Fruit fly (Drosophila melanogaster) whole organism, prepupa: ENCODE measurements around the gene CG34301.

ENCODE experiments used
- CG10669 ChIP-seq: fragments of 200-800 bp; sonication (Bioruptor generic); optimal IDR thresholded peaks from 3 replicates; lab custom pipeline; 2018; ENCODE audit warnings: missing biosample characterization, mild to moderate bottlenecking, missing genetic modification characterization, moderate library complexity
- CG1621 ChIP-seq: fragments of 200-800 bp; sonication (Bioruptor generic); optimal IDR thresholded peaks from 3 replicates; lab custom pipeline; 2018; ENCODE audit warnings: missing biosample characterization, mild to moderate bottlenecking, missing genetic modification characterization
- CG3032 ChIP-seq: fragments of 200-800 bp; optimal IDR thresholded peaks from 2 replicates; lab custom pipeline; 2019; ENCODE audit warnings: missing biosample characterization, mild to moderate bottlenecking, missing genetic modification characterization, moderate library complexity
- CG6792 ChIP-seq: fragments of 200-800 bp; sonication (Bioruptor generic); optimal IDR thresholded peaks from 3 replicates; lab custom pipeline; 2016; ENCODE audit warnings: missing biosample characterization, missing genetic modification characterization
- Gug ChIP-seq: fragments of 200-800 bp; sonication (Bioruptor generic); IDR thresholded peaks from 2 replicates; pipeline ENCODE4 v1.3.6; 2022; ENCODE audit warnings: missing biosample characterization, missing genetic modification characterization
- Lpt ChIP-seq: fragments of 200-800 bp; sonication (Bioruptor generic); optimal IDR thresholded peaks from 3 replicates; lab custom pipeline; 2016; ENCODE audit warnings: missing biosample characterization, missing genetic modification characterization
- OdsH ChIP-seq: fragments of 200-800 bp; sonication (Bioruptor generic); optimal IDR thresholded peaks from 3 replicates; lab custom pipeline; 2016; ENCODE audit warnings: missing biosample characterization, missing genetic modification characterization
- Sox102F ChIP-seq: fragments of 200-800 bp; sonication (Bioruptor generic); optimal IDR thresholded peaks from 2 replicates; lab custom pipeline; 2016; ENCODE audit warnings: missing biosample characterization, mild to moderate bottlenecking, missing genetic modification characterization
- dac ChIP-seq: fragments of 200-800 bp; sonication (Bioruptor generic); optimal IDR thresholded peaks from 2 replicates; lab custom pipeline; 2017; ENCODE audit warnings: missing biosample characterization, mild to moderate bottlenecking, missing genetic modification characterization
- fkh ChIP-seq: fragments of 200-800 bp; sonication (Bioruptor generic); optimal IDR thresholded peaks from 3 replicates; lab custom pipeline; 2017; ENCODE audit warnings: missing biosample characterization, mild to moderate bottlenecking, missing genetic modification characterization, moderate library complexity
- lz ChIP-seq: fragments of 200-800 bp; sonication (Bioruptor generic); optimal IDR thresholded peaks from 3 replicates; lab custom pipeline; 2016; ENCODE audit warnings: missing biosample characterization, missing genetic modification characterization
- salr ChIP-seq, 2 experiments: fragments of 200-800 bp; sonication (Bioruptor generic); optimal IDR thresholded peaks; 3 replicates each; lab custom pipeline; 2016 to 2018; ENCODE audit warnings: missing biosample characterization in 2 of 2, missing genetic modification characterization in 2 of 2, mild to moderate bottlenecking in 1 of 2

DNA sequence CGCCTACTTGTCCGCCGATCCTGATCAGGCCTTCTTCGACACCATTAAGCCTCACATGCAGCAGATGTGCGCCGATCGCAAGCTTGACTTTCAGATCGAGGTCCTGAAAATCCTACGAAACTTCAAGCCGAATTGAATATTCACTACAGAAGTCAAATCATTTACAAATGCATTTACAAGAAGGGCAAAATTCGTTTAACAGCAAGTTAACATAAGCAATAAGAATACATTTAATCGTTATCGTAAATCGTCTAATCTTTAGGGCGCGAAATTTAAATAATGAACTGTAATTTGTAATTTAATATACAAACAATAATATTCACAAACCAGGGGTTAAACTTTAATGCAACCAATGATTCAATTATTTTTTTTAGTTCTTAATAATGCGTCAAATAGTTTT lies 33.8 kb downstream of the CG34301 start:
- TF ChIP-seq fkh (GFP tag; lab: Kevin White, UChicago) = no peak
- TF ChIP-seq lz (GFP tag; lab: Kevin White, UChicago) = no peak
- no peak for TF ChIP-seq dac (GFP tag; lab: Kevin White, UChicago)
- no peak for TF ChIP-seq Sox102F (GFP tag; lab: Kevin White, UChicago)
- TF ChIP-seq Gug (GFP tag; lab: Robert Waterston, UW) = no peak
- no peak for TF ChIP-seq CG10669
- no peak for TF ChIP-seq salr (GFP tag; optimal IDR thresholded peaks at IDR 0.05; lab: Kevin White, UChicago)
- no peak for TF ChIP-seq CG3032 (tag; lab: Kevin White, UChicago)
- no peak for TF ChIP-seq Lpt (GFP tag; lab: Kevin White, UChicago)
- TF ChIP-seq CG1621 = no peak
- TF ChIP-seq OdsH (GFP tag; lab: Kevin White, UChicago) = no peak
- no peak for TF ChIP-seq CG6792 (GFP tag; lab: Kevin White, UChicago)
